Worm (Caenorhabditis elegans) whole organism, young adult: ENCODE data around the gene ZK512.8.

Experiments used
- D2030.7 ChIP-seq: fragments of 200-800 bp; sonication (Bioruptor generic); IDR thresholded peaks from 2 replicates; pipeline ENCODE4 v1.3.6; 2022; ENCODE audit warnings: missing genetic modification reagents, missing genetic modification characterization, missing compliant biosample characterization
- F22D6.2 ChIP-seq: sonication (generic microtip); optimal IDR thresholded peaks from 2 replicates; lab custom pipeline; 2016; ENCODE audit warnings: mild to moderate bottlenecking, missing genetic modification characterization, missing compliant biosample characterization
- F23B12.7 ChIP-seq: sonication (generic microtip); optimal IDR thresholded peaks from 2 replicates; lab custom pipeline; 2017; ENCODE audit warnings: missing genetic modification characterization, mild to moderate bottlenecking, missing compliant biosample characterization, antibody characterized with exemption, moderate library complexity; ENCODE audit not compliant: insufficient read depth
- F33H1.4 ChIP-seq: fragments of 200-800 bp; sonication (Bioruptor generic); IDR thresholded peaks from 2 replicates; pipeline ENCODE4 v1.3.6; 2022; ENCODE audit warnings: missing genetic modification reagents, missing genetic modification characterization, missing compliant biosample characterization
- F55B11.4 ChIP-seq: sonication (generic microtip); optimal IDR thresholded peaks from 2 replicates; lab custom pipeline; 2016; ENCODE audit warnings: missing compliant biosample characterization, missing genetic modification characterization, borderline replicate concordance; ENCODE audit not compliant: insufficient read depth
- K11D2.4 ChIP-seq: fragments of 200-800 bp; sonication (Bioruptor generic); IDR thresholded peaks from 2 replicates; pipeline ENCODE4 v1.3.6; 2022; ENCODE audit warnings: missing genetic modification reagents, missing genetic modification characterization, missing compliant biosample characterization
- K12H6.12 ChIP-seq: fragments of 200-800 bp; sonication (Bioruptor generic); optimal IDR thresholded peaks from 2 replicates; lab custom pipeline; 2018; ENCODE audit warnings: mild to moderate bottlenecking, missing genetic modification characterization, missing compliant biosample characterization
- Y53G8AR.9 ChIP-seq: fragments of 200-800 bp; sonication (Bioruptor generic); conservative IDR thresholded peaks from 2 replicates; pipeline ENCODE4 v1.3.6; 2022; ENCODE audit warnings: missing genetic modification reagents, missing genetic modification characterization, missing compliant biosample characterization
- Y56A3A.18 ChIP-seq: fragments of 200-800 bp; sonication (Bioruptor generic); IDR thresholded peaks from 2 replicates; pipeline ENCODE4 v1.3.6; 2022; ENCODE audit warnings: missing genetic modification reagents, missing genetic modification characterization, missing compliant biosample characterization
- Y67H2A.10 ChIP-seq: fragments of 200-800 bp; sonication (Bioruptor generic); conservative IDR thresholded peaks from 2 replicates; pipeline ENCODE4 v1.3.6; 2022; ENCODE audit warnings: missing genetic modification reagents, missing genetic modification characterization, missing compliant biosample characterization
- Y95B8A.8 ChIP-seq: fragments of 200-800 bp; sonication (Bioruptor generic); IDR thresholded peaks from 2 replicates; pipeline ENCODE4 v1.3.6; 2022; ENCODE audit warnings: missing genetic modification reagents, missing genetic modification characterization, missing compliant biosample characterization
- ZK185.1 ChIP-seq: sonication (generic microtip); optimal IDR thresholded peaks from 2 replicates; lab custom pipeline; 2016; ENCODE audit warnings: mild to moderate bottlenecking, missing genetic modification characterization, missing compliant biosample characterization; ENCODE audit not compliant: poor library complexity, severe bottlenecking
- ama-1 ChIP-seq, 3 experiments: fragments of 150-350 bp in 1 of 3; sonication (generic microtip) in 2 of 3; optimal IDR thresholded peaks; 2 replicates each; lab custom pipeline; 2014 to 2018; ENCODE audit warnings: missing biosample characterization in 2 of 3, missing genetic modification characterization in 2 of 3, missing genetic modification reagents in 2 of 3
- aptf-2 ChIP-seq: fragments of 200-800 bp; sonication (Bioruptor generic); conservative IDR thresholded peaks from 2 replicates; pipeline ENCODE4 v1.3.6; 2022; ENCODE audit warnings: missing genetic modification reagents, missing genetic modification characterization, missing compliant biosample characterization
- attf-3 ChIP-seq: fragments of 200-800 bp; sonication (Bioruptor generic); conservative IDR thresholded peaks from 2 replicates; pipeline ENCODE4 v1.3.6; 2022; ENCODE audit warnings: missing genetic modification reagents, missing genetic modification characterization, missing compliant biosample characterization
- attf-5 ChIP-seq: fragments of 200-800 bp; sonication (Bioruptor generic); optimal IDR thresholded peaks from 2 replicates; lab custom pipeline; 2018; ENCODE audit warnings: mild to moderate bottlenecking, missing genetic modification characterization, missing compliant biosample characterization
- dox-1 ChIP-seq: fragments of 200-800 bp; sonication (Bioruptor generic); IDR thresholded peaks from 2 replicates; pipeline ENCODE4 v1.3.6; 2022; ENCODE audit warnings: missing genetic modification reagents, missing genetic modification characterization, missing compliant biosample characterization
- dpff-1 ChIP-seq: sonication (generic microtip); optimal IDR thresholded peaks from 2 replicates; lab custom pipeline; 2017; ENCODE audit warnings: mild to moderate bottlenecking, missing genetic modification characterization, missing compliant biosample characterization
- egl-18 ChIP-seq: fragments of 200-800 bp; sonication (Bioruptor generic); IDR thresholded peaks from 2 replicates; pipeline ENCODE4 v1.3.6; 2022; ENCODE audit warnings: missing genetic modification reagents, missing genetic modification characterization, missing compliant biosample characterization
- hlh-12 ChIP-seq: sonication (generic microtip); optimal IDR thresholded peaks from 2 replicates; lab custom pipeline; 2016; ENCODE audit warnings: missing genetic modification characterization, missing compliant biosample characterization
- hsf-1 ChIP-seq: fragments of 200-800 bp; sonication (Bioruptor generic); IDR thresholded peaks from 2 replicates; pipeline ENCODE4 v1.3.6; 2022; ENCODE audit warnings: missing genetic modification reagents, missing genetic modification characterization, missing compliant biosample characterization
- let-526 ChIP-seq: fragments of 200-800 bp; sonication (Bioruptor generic); IDR thresholded peaks from 2 replicates; pipeline ENCODE4 v1.3.6; 2022; ENCODE audit warnings: missing genetic modification reagents, missing genetic modification characterization, missing compliant biosample characterization
- lin-26 ChIP-seq: fragments of 200-800 bp; sonication (Bioruptor generic); IDR thresholded peaks from 2 replicates; pipeline ENCODE4 v1.3.6; 2022; ENCODE audit warnings: missing genetic modification reagents, missing genetic modification characterization, missing compliant biosample characterization
- lin-40 ChIP-seq: sonication (generic microtip); optimal IDR thresholded peaks from 2 replicates; lab custom pipeline; 2016; ENCODE audit warnings: missing genetic modification characterization, mild to moderate bottlenecking, missing compliant biosample characterization, missing genotype, missing genetic modification reagents
- lsl-1 ChIP-seq: fragments of 200-800 bp; sonication (Bioruptor generic); optimal IDR thresholded peaks from 2 replicates; lab custom pipeline; 2018; ENCODE audit warnings: mild to moderate bottlenecking, missing genetic modification characterization, moderate library complexity, missing compliant biosample characterization
- lsy-27 ChIP-seq: sonication (generic microtip); optimal IDR thresholded peaks from 2 replicates; lab custom pipeline; 2017; ENCODE audit warnings: missing genetic modification characterization, mild to moderate bottlenecking, missing compliant biosample characterization, antibody characterized with exemption, missing genotype, borderline replicate concordance; ENCODE audit not compliant: insufficient read depth
- madf-3 ChIP-seq: fragments of 200-800 bp; sonication (Bioruptor generic); IDR thresholded peaks from 2 replicates; pipeline ENCODE4 v1.3.6; 2022; ENCODE audit warnings: missing genetic modification reagents, missing genetic modification characterization, missing compliant biosample characterization
- madf-8 ChIP-seq: fragments of 200-800 bp; sonication (Bioruptor generic); conservative IDR thresholded peaks from 2 replicates; pipeline ENCODE4 v1.3.6; 2022; ENCODE audit warnings: missing genetic modification reagents, missing genetic modification characterization, missing compliant biosample characterization
- mcd-1 ChIP-seq: fragments of 200-800 bp; sonication (Bioruptor generic); IDR thresholded peaks from 2 replicates; pipeline ENCODE4 v1.3.6; 2022; ENCODE audit warnings: missing genetic modification reagents, missing genetic modification characterization, missing compliant biosample characterization
- mes-4 ChIP-seq: sonication (generic microtip); optimal IDR thresholded peaks from 2 replicates; lab custom pipeline; 2016; ENCODE audit warnings: missing genotype, missing genetic modification characterization, missing compliant biosample characterization
- mxl-1 ChIP-seq: sonication (generic microtip); optimal IDR thresholded peaks from 2 replicates; lab custom pipeline; 2016; ENCODE audit warnings: missing genetic modification characterization, missing compliant biosample characterization
- nfya-1 ChIP-seq: sonication (generic microtip); optimal IDR thresholded peaks from 2 replicates; lab custom pipeline; 2017; ENCODE audit warnings: antibody characterized with exemption, missing compliant biosample characterization, missing genetic modification characterization, borderline replicate concordance; ENCODE audit not compliant: insufficient read depth
- nhr-27 ChIP-seq: fragments of 200-800 bp; sonication (Bioruptor generic); optimal IDR thresholded peaks from 2 replicates; lab custom pipeline; 2018; ENCODE audit warnings: mild to moderate bottlenecking, missing genetic modification characterization, moderate library complexity, missing compliant biosample characterization
- nhr-80 ChIP-seq: sonication (generic microtip); optimal IDR thresholded peaks from 2 replicates; lab custom pipeline; 2016; ENCODE audit warnings: missing genetic modification characterization, missing compliant biosample characterization
- nhr-90 ChIP-seq: sonication (generic microtip); optimal IDR thresholded peaks from 2 replicates; lab custom pipeline; 2016; ENCODE audit warnings: missing genotype, mild to moderate bottlenecking, missing genetic modification characterization, missing compliant biosample characterization
- pbrm-1 ChIP-seq: fragments of 200-800 bp; sonication (Bioruptor generic); IDR thresholded peaks from 2 replicates; pipeline ENCODE4 v1.3.6; 2022; ENCODE audit warnings: missing genetic modification reagents, missing genetic modification characterization, missing compliant biosample characterization
- pha-4 ChIP-seq: fragments of 150-350 bp; sonication (generic microtip); optimal IDR thresholded peaks from 2 replicates; lab custom pipeline; 2014; ENCODE audit warnings: missing biosample characterization, missing genetic modification reagents, missing genetic modification characterization
- rcor-1 ChIP-seq: fragments of 200-800 bp; sonication (Bioruptor generic); IDR thresholded peaks from 2 replicates; pipeline ENCODE4 v1.3.6; 2022; ENCODE audit warnings: missing genetic modification reagents, missing genetic modification characterization, missing compliant biosample characterization
- sdz-38 ChIP-seq: sonication (generic microtip); optimal IDR thresholded peaks from 2 replicates; lab custom pipeline; 2016; ENCODE audit warnings: missing genotype, missing genetic modification characterization, missing compliant biosample characterization
- snpc-1.3 ChIP-seq: sonication (generic microtip); optimal IDR thresholded peaks from 2 replicates; lab custom pipeline; 2017; ENCODE audit warnings: missing genetic modification characterization, mild to moderate bottlenecking, missing compliant biosample characterization, antibody characterized with exemption, moderate library complexity, missing genotype, missing genetic modification reagents; ENCODE audit not compliant: insufficient read depth
- snpc-3.4 ChIP-seq: sonication (generic microtip); optimal IDR thresholded peaks from 2 replicates; lab custom pipeline; 2017; ENCODE audit warnings: missing genetic modification characterization, mild to moderate bottlenecking, missing compliant biosample characterization, antibody characterized with exemption, moderate library complexity, missing genotype, missing genetic modification reagents
- sptf-2 ChIP-seq: fragments of 200-800 bp; sonication (Bioruptor generic); optimal IDR thresholded peaks from 2 replicates; lab custom pipeline; 2018; ENCODE audit warnings: mild to moderate bottlenecking, missing genetic modification characterization, missing compliant biosample characterization
- tbx-9 ChIP-seq: sonication (generic microtip); optimal IDR thresholded peaks from 2 replicates; lab custom pipeline; 2016; ENCODE audit warnings: borderline replicate concordance, missing genetic modification characterization, inconsistent platforms, missing compliant biosample characterization
- xnd-1 ChIP-seq: sonication (generic microtip); optimal IDR thresholded peaks from 2 replicates; lab custom pipeline; 2016; ENCODE audit warnings: missing genotype, missing genetic modification reagents, missing genetic modification characterization, missing compliant biosample characterization
- ztf-18 ChIP-seq: sonication (generic microtip); optimal IDR thresholded peaks from 2 replicates; lab custom pipeline; 2016; ENCODE audit warnings: missing genotype, mild to moderate bottlenecking, missing genetic modification characterization, missing compliant biosample characterization
- ztf-25 ChIP-seq: fragments of 200-800 bp; sonication (Bioruptor generic); IDR thresholded peaks from 2 replicates; pipeline ENCODE4 v1.3.6; 2022; ENCODE audit warnings: missing genetic modification reagents, missing genetic modification characterization, missing compliant biosample characterization
- ztf-26 ChIP-seq: sonication (generic microtip); optimal IDR thresholded peaks from 2 replicates; lab custom pipeline; 2017; ENCODE audit warnings: missing genetic modification characterization, missing compliant biosample characterization

Gene ZK512.8

DNA sequence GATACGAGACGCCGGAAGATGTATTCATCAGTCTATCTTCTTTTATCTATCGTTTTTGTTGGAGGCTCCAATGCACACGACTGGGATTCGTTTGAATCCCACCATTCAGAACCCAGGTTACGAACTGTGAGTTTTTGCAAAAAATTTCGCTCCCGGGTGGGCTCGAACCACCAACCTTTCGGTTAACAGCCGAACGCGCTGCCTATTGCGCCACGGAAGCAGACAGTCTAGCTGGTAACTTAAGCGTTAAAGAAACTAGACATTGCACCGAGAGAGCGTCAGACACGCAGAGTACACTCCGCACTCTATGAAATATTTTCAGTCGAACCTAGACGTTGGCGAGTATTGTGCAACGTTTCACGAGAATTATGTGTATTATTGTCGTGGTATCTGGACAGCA, 41.8 kb upstream of the ZK512.8 start:
- TF ChIP-seq lin-26 (GFP tag; lab: Robert Waterston, UW) (peak; percentile 92), F33H1.4 (peak; percentile 32; the same call in 1 of the 2 replicates), ztf-18 (tag; lab: Kevin White, UChicago) (peak; percentile 70), let-526 (peak; percentile 76; the same call in 1 of the 2 replicates), mcd-1 (GFP tag; lab: Robert Waterston, UW) (peak; percentile 72), Y56A3A.18 (GFP tag; lab: Robert Waterston, UW) (0 out of 2 replicates have a peak, but pooled peaks have one; percentile 70), D2030.7 (GFP tag; lab: Robert Waterston, UW) (peak; percentile 76), nhr-27 (tag; lab: Kevin White, UChicago) (no peak), K11D2.4 (GFP tag; lab: Robert Waterston, UW) (no peak), madf-3 (peak; percentile 59; the same call in 1 of the 2 replicates), ztf-26 (tag; lab: Kevin White, UChicago) (peak; percentile 40), sdz-38 (tag; lab: Kevin White, UChicago) (no peak), snpc-1.3 (tag; lab: Kevin White, UChicago) (peak; percentile 29), tbx-9 (tag; lab: Kevin White, UChicago) (no peak), mes-4 (no peak), F23B12.7 (tag; lab: Kevin White, UChicago) (peak; percentile 34), K12H6.12 (tag; lab: Kevin White, UChicago) (peak; percentile 36), mxl-1 (peak; percentile 51), attf-5 (GFP tag; lab: Kevin White, UChicago) (peak; percentile 53), egl-18 (GFP tag; lab: Robert Waterston, UW) (0 out of 2 replicates have a peak, but pooled peaks have one; percentile 36), madf-8 (GFP tag; lab: Robert Waterston, UW) (no peak), ama-1 (optimal IDR thresholded peaks at IDR 0.05; lab: Kevin White, UChicago) (no peak), ama-1 (GFP tag; optimal IDR thresholded peaks at IDR 0.05; lab: Kevin White, UChicago) (peak in 1 of 2 experiments; percentile 3), dpff-1 (tag; lab: Kevin White, UChicago) (no peak), hlh-12 (tag; lab: Kevin White, UChicago) (no peak), lsy-27 (peak; percentile 77), hsf-1 (GFP tag; lab: Robert Waterston, UW) (peak; percentile 9; the same call in 1 of the 2 replicates), pbrm-1 (GFP tag; lab: Robert Waterston, UW) (0 out of 2 replicates have a peak, but pooled peaks have one; percentile 55), pha-4 (tag; lab: Kevin White, UChicago) (no peak), ZK185.1 (peak; percentile 45), snpc-3.4 (tag; lab: Kevin White, UChicago) (peak; percentile 30), nhr-90 (tag; lab: Kevin White, UChicago) (peak; percentile 83), sptf-2 (GFP tag; lab: Kevin White, UChicago) (no peak), Y95B8A.8 (GFP tag; lab: Robert Waterston, UW) (0 out of 2 replicates have a peak, but pooled peaks have one; percentile 30), nfya-1 (tag; lab: Kevin White, UChicago) (no peak), F55B11.4 (no peak), ztf-25 (GFP tag; lab: Robert Waterston, UW) (0 out of 2 replicates have a peak, but pooled peaks have one; percentile 50), nhr-80 (tag; lab: Kevin White, UChicago) (peak; percentile 33), F22D6.2 (no peak), lin-40 (tag; lab: Kevin White, UChicago) (no peak), Y53G8AR.9 (no peak), attf-3 (peak; percentile 64), dox-1 (peak; percentile 81), Y67H2A.10 (0 out of 2 replicates have a peak, but pooled peaks have one; percentile 7), rcor-1 (GFP tag; lab: Robert Waterston, UW) (peak; percentile 68), xnd-1 (tag; lab: Kevin White, UChicago) (no peak), lsl-1 (GFP tag; lab: Kevin White, UChicago) (peak; percentile 56), aptf-2 (GFP tag; lab: Robert Waterston, UW) (peak; percentile 69; the same call in 1 of the 2 replicates)
